Fruit fly (Drosophila melanogaster) whole organism, embryonic: ENCODE measurements around the gene CG34298.

Experiments
- CG11093 ChIP-seq: fragments of 200-800 bp; sonication (Bioruptor generic); IDR thresholded peaks from 3 replicates; pipeline ENCODE4 v1.3.6; 2022; ENCODE audit warnings: missing biosample characterization, missing genetic modification characterization
- CG30020 ChIP-seq: fragments of 200-800 bp; optimal IDR thresholded peaks from 2 replicates; lab custom pipeline; 2019; ENCODE audit warnings: missing biosample characterization, mild to moderate bottlenecking, missing genetic modification characterization, moderate library complexity
- Rfx ChIP-seq: fragments of 200-800 bp; sonication (Bioruptor generic); IDR thresholded peaks from 2 replicates; pipeline ENCODE4 v1.3.6; 2022; ENCODE audit warnings: missing biosample characterization, missing genetic modification characterization

The CG34298 gene

dm6 chr3R:30046029-30047001, 46.7 kb downstream of the CG34298 start, which contains the start of the genes RpL32 and CG7943 (continued):
- TF ChIP-seq CG30020 (tag; lab: Kevin White, UChicago), result peak; percentile 88
- TF ChIP-seq CG11093 (GFP tag; lab: Robert Waterston, UW), result peak; percentile 87
- peak; percentile 98 for TF ChIP-seq Rfx
- TF ChIP-seq, all 482 proteins: peak for 459
